Fruit fly (Drosophila melanogaster): ENCODE measurements around the gene CG14565.

- TF ChIP-seq CG2120 (GFP tag; optimal IDR thresholded peaks at IDR 0.05): no peak
- TF ChIP-seq CG7963 (GFP tag; IDR thresholded peaks at IDR 0.05; ENCODE audit: partially characterized antibody): no peak
- no peak for TF ChIP-seq CG31365 (tag; optimal IDR thresholded peaks at IDR 0.05)
- TF ChIP-seq nau (GFP tag; optimal IDR thresholded peaks at IDR 0.05): no peak
Measured at dm6 chr3L:21694647-21695046, 49.4 kb downstream of the CG14565 start.

Data from whole organism, embryonic.